Worm (Caenorhabditis elegans) whole organism, L4 larva: ENCODE results near the gene flp-26.

ENCODE experiments used
- Y5F2A.4 ChIP-seq: fragments of 200-800 bp; sonication (Bioruptor generic); optimal IDR thresholded peaks from 2 replicates; lab custom pipeline; 2018; ENCODE audit warnings: mild to moderate bottlenecking, missing genetic modification characterization, missing compliant biosample characterization
- aly-2 ChIP-seq: sonication (generic microtip); optimal IDR thresholded peaks from 2 replicates; lab custom pipeline; 2018; ENCODE audit warnings: missing biosample characterization, missing genetic modification characterization
- ama-1 ChIP-seq: fragments of 150-350 bp; optimal IDR thresholded peaks from 2 replicates; lab custom pipeline; 2014; ENCODE audit warnings: inconsistent platforms, mixed read lengths
- ceh-82 ChIP-seq: sonication (generic microtip); optimal IDR thresholded peaks from 2 replicates; lab custom pipeline; 2017; ENCODE audit warnings: missing biosample characterization, missing genetic modification characterization
- fos-1 ChIP-seq: fragments of 150-350 bp; optimal IDR thresholded peaks from 2 replicates; lab custom pipeline; 2014; ENCODE audit warnings: missing biosample characterization, missing genetic modification characterization
- hlh-30 ChIP-seq: sonication (generic microtip); optimal IDR thresholded peaks from 2 replicates; lab custom pipeline; 2017; ENCODE audit warnings: antibody characterized with exemption, mild to moderate bottlenecking, missing genetic modification characterization, missing compliant biosample characterization; ENCODE audit not compliant: insufficient read depth
- jun-1 ChIP-seq: fragments of 150-350 bp; optimal IDR thresholded peaks from 2 replicates; lab custom pipeline; 2014; ENCODE audit warnings: missing biosample characterization, missing genetic modification reagents, missing genetic modification characterization
- lin-13 ChIP-seq: fragments of 150-350 bp; optimal IDR thresholded peaks from 2 replicates; lab custom pipeline; 2014; ENCODE audit warnings: missing biosample characterization, missing genetic modification reagents, missing genetic modification characterization
- lin-29 ChIP-seq: fragments of 200-800 bp; sonication (Bioruptor generic); IDR thresholded peaks from 2 replicates; pipeline ENCODE4 v1.3.6; 2022; ENCODE audit warnings: missing genetic modification reagents, missing genetic modification characterization, missing compliant biosample characterization
- mep-1 ChIP-seq: fragments of 150-350 bp; sonication (generic microtip); optimal IDR thresholded peaks from 3 replicates; lab custom pipeline; 2014; ENCODE audit warnings: missing biosample characterization, missing genetic modification characterization
- nhr-237 ChIP-seq: sonication (generic microtip); optimal IDR thresholded peaks from 2 replicates; lab custom pipeline; 2017; ENCODE audit warnings: missing biosample characterization, missing genetic modification characterization
- pqm-1 ChIP-seq: sonication (generic microtip); optimal IDR thresholded peaks from 2 replicates; lab custom pipeline; 2017; ENCODE audit warnings: missing biosample characterization, missing genetic modification characterization
- snpc-4 ChIP-seq: fragments of 150-350 bp; optimal IDR thresholded peaks from 2 replicates; lab custom pipeline; 2014; ENCODE audit warnings: missing biosample characterization, missing genetic modification characterization
- unc-62 ChIP-seq, 3 experiments: fragments of 150-350 bp in 1 of 3; sonication (generic microtip); optimal IDR thresholded peaks in 2 of 3; peaks in 1 of 3; 1 replicate in 1 of 3; 2 replicates in 2 of 3; lab custom pipeline; 2014 to 2017; ENCODE audit warnings: missing biosample characterization in 3 of 3, missing genetic modification characterization in 3 of 3, missing genetic modification reagents in 3 of 3, missing genotype in 1 of 3

DNA sequence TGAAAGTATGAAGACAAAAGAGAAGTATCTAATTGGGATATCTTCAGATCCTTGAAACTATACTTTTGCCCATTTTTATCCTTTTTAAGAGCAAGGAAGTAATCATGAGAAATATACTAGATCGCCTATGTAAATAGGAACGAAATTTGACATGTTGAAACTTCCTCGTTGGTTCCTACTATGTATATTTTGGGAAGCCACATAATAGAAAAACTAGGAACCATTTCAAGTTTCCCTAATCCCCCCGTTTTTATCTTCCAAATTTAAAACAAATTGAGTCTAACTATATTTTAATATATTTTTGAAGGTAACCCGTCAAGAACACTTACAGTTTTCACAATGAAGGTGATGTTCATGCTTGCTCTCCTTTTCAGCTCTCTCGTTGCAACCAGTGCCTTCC is at the start of gene flp-26:
- no peak for TF ChIP-seq lin-29 (GFP tag; lab: Robert Waterston, UW)
- TF ChIP-seq nhr-237 (tag; lab: Kevin White, UChicago): no peak
- TF ChIP-seq unc-62 (GFP tag; optimal IDR thresholded peaks at IDR 0.05 in 1 of 2; lab: Kevin White, UChicago): peak in 1 of 2 experiments; percentile 33
- TF ChIP-seq unc-62 (tag; optimal IDR thresholded peaks at IDR 0.05; lab: Kevin White, UChicago): no peak
- TF ChIP-seq hlh-30 (tag; lab: Kevin White, UChicago): no peak
- TF ChIP-seq jun-1 (tag; lab: Kevin White, UChicago): no peak
- TF ChIP-seq pqm-1 (tag; lab: Kevin White, UChicago): no peak
- TF ChIP-seq Y5F2A.4 (GFP tag; lab: Kevin White, UChicago): no peak
- no peak for TF ChIP-seq lin-13 (GFP tag; lab: Kevin White, UChicago)
- no peak for TF ChIP-seq aly-2 (tag; lab: Kevin White, UChicago)
- TF ChIP-seq fos-1: no peak
- no peak for TF ChIP-seq mep-1 (tag; lab: Kevin White, UChicago)
- TF ChIP-seq ceh-82: no peak
- no peak for TF ChIP-seq snpc-4 (tag; lab: Kevin White, UChicago)
- TF ChIP-seq ama-1 (lab: Kevin White, UChicago): no peak
